Fruit fly (Drosophila melanogaster) whole organism, embryonic: ENCODE data around the gene DppIII.
A peak's percentile ranks its signal among the peaks of the same experiment; 100 is the strongest.

Source experiments
- BEAF-32 ChIP-seq: fragments of 200-800 bp; sonication (Bioruptor generic); optimal IDR thresholded peaks from 3 replicates; lab custom pipeline; 2017; ENCODE audit warnings: missing biosample characterization, missing genetic modification characterization, mild to moderate bottlenecking, moderate library complexity, missing genetic modification reagents
- CG10209 ChIP-seq: fragments of 200-800 bp; sonication (Bioruptor generic); optimal IDR thresholded peaks from 3 replicates; lab custom pipeline; 2017; ENCODE audit warnings: missing biosample characterization, mild to moderate bottlenecking, missing genetic modification characterization, missing genetic modification reagents
- CG11560 ChIP-seq: fragments of 200-800 bp; sonication (Bioruptor generic); IDR thresholded peaks from 3 replicates; pipeline ENCODE4 v1.3.6; 2022; ENCODE audit warnings: missing biosample characterization, missing genetic modification characterization
- CG12391 ChIP-seq: fragments of 200-800 bp; sonication (Bioruptor generic); optimal IDR thresholded peaks from 3 replicates; lab custom pipeline; 2018; ENCODE audit warnings: missing biosample characterization, mild to moderate bottlenecking, missing genetic modification characterization, moderate library complexity
- CG13775 ChIP-seq: fragments of 200-800 bp; sonication (Bioruptor generic); optimal IDR thresholded peaks from 3 replicates; lab custom pipeline; 2017; ENCODE audit warnings: missing biosample characterization, mild to moderate bottlenecking, missing genetic modification characterization
- CG16813 ChIP-seq: fragments of 200-800 bp; sonication (Bioruptor generic); IDR thresholded peaks from 3 replicates; pipeline ENCODE4 v1.3.6; 2022; ENCODE audit warnings: missing biosample characterization, missing genetic modification characterization; ENCODE audit not compliant: partially characterized antibody
- CG17802 ChIP-seq: fragments of 200-800 bp; sonication (Bioruptor generic); optimal IDR thresholded peaks from 2 replicates; lab custom pipeline; 2018; ENCODE audit warnings: missing biosample characterization, mild to moderate bottlenecking, missing genetic modification characterization, moderate library complexity
- CG1792 ChIP-seq: fragments of 200-800 bp; sonication (Bioruptor generic); optimal IDR thresholded peaks from 2 replicates; lab custom pipeline; 2016; ENCODE audit warnings: missing biosample characterization, missing genetic modification characterization
- CG1832 ChIP-seq: fragments of 200-800 bp; sonication (Bioruptor generic); optimal IDR thresholded peaks from 2 replicates; lab custom pipeline; 2017; ENCODE audit warnings: missing biosample characterization, mild to moderate bottlenecking, missing genetic modification characterization, inconsistent platforms
- CG2712 ChIP-seq: fragments of 200-800 bp; optimal IDR thresholded peaks from 3 replicates; lab custom pipeline; 2019; ENCODE audit warnings: missing biosample characterization, mild to moderate bottlenecking, missing genetic modification characterization, moderate library complexity
- CG30403 ChIP-seq: fragments of 200-800 bp; sonication (Bioruptor generic); optimal IDR thresholded peaks from 3 replicates; lab custom pipeline; 2016; ENCODE audit warnings: missing biosample characterization, missing genetic modification characterization
- CG32532 ChIP-seq: fragments of 200-800 bp; sonication (Bioruptor generic); IDR thresholded peaks from 2 replicates; pipeline ENCODE4 v1.3.6; 2022; ENCODE audit warnings: missing biosample characterization, missing genetic modification characterization
- CG3847 ChIP-seq: fragments of 200-800 bp; sonication (Bioruptor generic); IDR thresholded peaks from 2 replicates; pipeline ENCODE4 v1.3.6; 2022; ENCODE audit warnings: missing biosample characterization, missing genetic modification characterization
- CG3995 ChIP-seq: fragments of 200-800 bp; sonication (Bioruptor generic); optimal IDR thresholded peaks from 3 replicates; lab custom pipeline; 2016; ENCODE audit warnings: missing biosample characterization, missing genetic modification characterization
- CG5180 ChIP-seq: fragments of 200-800 bp; sonication (Bioruptor generic); optimal IDR thresholded peaks from 3 replicates; lab custom pipeline; 2017; ENCODE audit warnings: missing biosample characterization, missing genetic modification characterization, mild to moderate bottlenecking, moderate library complexity, missing genetic modification reagents
- CG6854 ChIP-seq: fragments of 200-800 bp; sonication (Bioruptor generic); optimal IDR thresholded peaks from 3 replicates; lab custom pipeline; 2017; ENCODE audit warnings: missing biosample characterization, mild to moderate bottlenecking, missing genetic modification characterization
- CG9215 ChIP-seq: fragments of 200-800 bp; sonication (Bioruptor generic); IDR thresholded peaks from 2 replicates; pipeline ENCODE4 v1.3.6; 2022; ENCODE audit warnings: missing biosample characterization, missing genetic modification characterization
- D19B ChIP-seq: fragments of 200-800 bp; sonication (Bioruptor generic); optimal IDR thresholded peaks from 2 replicates; lab custom pipeline; 2017; ENCODE audit warnings: missing biosample characterization, mild to moderate bottlenecking, missing genetic modification characterization
- Doc2 ChIP-seq: fragments of 200-800 bp; sonication (Bioruptor generic); IDR thresholded peaks from 2 replicates; pipeline ENCODE4 v1.3.6; 2022; ENCODE audit warnings: missing biosample characterization, missing genetic modification characterization
- Doc3 ChIP-seq: fragments of 200-800 bp; sonication (Bioruptor generic); IDR thresholded peaks from 3 replicates; pipeline ENCODE4 v1.3.6; 2022; ENCODE audit warnings: missing biosample characterization, missing genetic modification characterization; ENCODE audit not compliant: partially characterized antibody
- Dref ChIP-seq: fragments of 200-800 bp; sonication (Bioruptor generic); IDR thresholded peaks from 2 replicates; pipeline ENCODE4 v1.3.6; 2022; ENCODE audit warnings: missing biosample characterization, missing genetic modification characterization
- Elba2 ChIP-seq: fragments of 200-800 bp; sonication (Bioruptor generic); optimal IDR thresholded peaks from 3 replicates; lab custom pipeline; 2016; ENCODE audit warnings: missing biosample characterization, missing genetic modification characterization
- Ets97D ChIP-seq: fragments of 200-800 bp; sonication (Bioruptor generic); optimal IDR thresholded peaks from 3 replicates; lab custom pipeline; 2016; ENCODE audit warnings: missing biosample characterization, missing genetic modification characterization
- GATAe ChIP-seq: fragments of 200-800 bp; sonication (Bioruptor generic); conservative IDR thresholded peaks from 2 replicates; pipeline ENCODE4 v1.3.6; 2022; ENCODE audit warnings: missing biosample characterization, missing genetic modification characterization
- MTF-1 ChIP-seq: fragments of 200-800 bp; sonication (Bioruptor generic); optimal IDR thresholded peaks from 2 replicates; lab custom pipeline; 2018; ENCODE audit warnings: missing biosample characterization, mild to moderate bottlenecking, missing genetic modification characterization, borderline replicate concordance
- NC2α ChIP-seq: fragments of 200-800 bp; sonication (Bioruptor generic); optimal IDR thresholded peaks from 2 replicates; lab custom pipeline; 2016; ENCODE audit warnings: missing biosample characterization, missing genetic modification characterization
- Nf-YC ChIP-seq: fragments of 200-800 bp; optimal IDR thresholded peaks from 3 replicates; lab custom pipeline; 2019; ENCODE audit warnings: missing biosample characterization, mild to moderate bottlenecking, missing genetic modification characterization, moderate library complexity
- Pdp1 ChIP-seq, 2 experiments: fragments of 200-800 bp; sonication (Bioruptor generic); optimal IDR thresholded peaks; 3 replicates each; lab custom pipeline; 2016; ENCODE audit warnings: missing biosample characterization in 2 of 2, missing genetic modification characterization in 2 of 2, mild to moderate bottlenecking in 1 of 2, moderate library complexity in 1 of 2
- Scr ChIP-seq: fragments of 200-800 bp; sonication (Bioruptor generic); IDR thresholded peaks from 2 replicates; pipeline ENCODE4 v1.3.6; 2022; ENCODE audit warnings: missing biosample characterization, missing genetic modification characterization; ENCODE audit not compliant: partially characterized antibody
- Side ChIP-seq: fragments of 200-800 bp; sonication (Bioruptor generic); optimal IDR thresholded peaks from 2 replicates; lab custom pipeline; 2016; ENCODE audit warnings: missing biosample characterization, missing genetic modification characterization
- Trl ChIP-seq, 3 experiments: fragments of >200 bp in 2 of 3; fragments of 200-800 bp in 1 of 3; sonication (Bioruptor generic) in 1 of 3; optimal IDR thresholded peaks; 2 replicates in 1 of 3; 3 replicates in 2 of 3; lab custom pipeline; 2016 to 2017; ENCODE audit warnings: missing biosample characterization in 1 of 3, missing genetic modification characterization in 1 of 3
- Vsx1 ChIP-seq: fragments of 200-800 bp; sonication (Bioruptor generic); optimal IDR thresholded peaks from 2 replicates; lab custom pipeline; 2017; ENCODE audit warnings: missing biosample characterization, mild to moderate bottlenecking, missing genetic modification characterization, missing genetic modification reagents
- bab2 ChIP-seq: fragments of 200-800 bp; sonication (Bioruptor generic); optimal IDR thresholded peaks from 2 replicates; lab custom pipeline; 2016; ENCODE audit warnings: missing biosample characterization, missing genetic modification characterization
- bsh ChIP-seq, 2 experiments: fragments of 200-800 bp; sonication (Bioruptor generic); optimal IDR thresholded peaks; 2 replicates each; lab custom pipeline; 2017 to 2018; ENCODE audit warnings: mild to moderate bottlenecking in 2 of 2, missing biosample characterization in 2 of 2, missing genetic modification characterization in 2 of 2, moderate library complexity in 1 of 2
- caup ChIP-seq: fragments of 200-800 bp; sonication (Bioruptor generic); optimal IDR thresholded peaks from 3 replicates; lab custom pipeline; 2017; ENCODE audit warnings: missing biosample characterization, mild to moderate bottlenecking, missing genetic modification characterization, moderate library complexity; ENCODE audit not compliant: severe bottlenecking
- chinmo ChIP-seq: fragments of 200-800 bp; sonication (Bioruptor generic); IDR thresholded peaks from 4 replicates; pipeline ENCODE4 v1.3.6; 2022; ENCODE audit warnings: missing biosample characterization, missing genetic modification characterization; ENCODE audit not compliant: partially characterized antibody
- emc ChIP-seq: fragments of 200-800 bp; sonication (Bioruptor generic); optimal IDR thresholded peaks from 2 replicates; lab custom pipeline; 2016; ENCODE audit warnings: missing biosample characterization, missing genetic modification characterization
- gem ChIP-seq: fragments of 200-800 bp; sonication (Bioruptor generic); optimal IDR thresholded peaks from 2 replicates; lab custom pipeline; 2019; ENCODE audit warnings: missing biosample characterization, mild to moderate bottlenecking, missing genetic modification characterization, moderate library complexity
- h ChIP-seq: fragments of >200 bp; optimal IDR thresholded peaks from 2 replicates; lab custom pipeline; 2017
- her ChIP-seq: fragments of 200-800 bp; sonication (Bioruptor generic); optimal IDR thresholded peaks from 2 replicates; lab custom pipeline; 2016; ENCODE audit warnings: missing biosample characterization, missing genetic modification characterization
- hkb ChIP-seq, 2 experiments: fragments of 200-800 bp in 1 of 2; fragments of >200 bp in 1 of 2; sonication (Bioruptor generic) in 1 of 2; IDR thresholded peaks in 1 of 2; optimal IDR thresholded peaks in 1 of 2; 2 replicates each; pipeline versions ENCODE4 v1.3.6 to Lab custom; 2017 to 2022; ENCODE audit warnings: missing biosample characterization in 1 of 2, missing genetic modification characterization in 1 of 2
- jing ChIP-seq: fragments of 200-800 bp; sonication (Bioruptor generic); optimal IDR thresholded peaks from 2 replicates; lab custom pipeline; 2018; ENCODE audit warnings: missing biosample characterization, mild to moderate bottlenecking, missing genetic modification characterization
- lilli ChIP-seq: fragments of 200-800 bp; sonication (Bioruptor generic); optimal IDR thresholded peaks from 3 replicates; lab custom pipeline; 2016; ENCODE audit warnings: missing biosample characterization, missing genetic modification characterization
- mam ChIP-seq: fragments of 200-800 bp; sonication (Bioruptor generic); optimal IDR thresholded peaks from 3 replicates; lab custom pipeline; 2016; ENCODE audit warnings: missing biosample characterization, missing genetic modification characterization
- repo ChIP-seq: fragments of 200-800 bp; sonication (Bioruptor generic); optimal IDR thresholded peaks from 2 replicates; lab custom pipeline; 2016; ENCODE audit warnings: missing biosample characterization, missing genetic modification characterization
- ro ChIP-seq: fragments of 200-800 bp; sonication (Bioruptor generic); IDR thresholded peaks from 2 replicates; pipeline ENCODE4 v1.3.6; 2022; ENCODE audit warnings: missing biosample characterization, missing genetic modification characterization
- row ChIP-seq: fragments of 200-800 bp; sonication (Bioruptor generic); IDR thresholded peaks from 3 replicates; pipeline ENCODE4 v1.3.6; 2022; ENCODE audit warnings: missing biosample characterization, missing genetic modification characterization
- salm ChIP-seq: fragments of 200-800 bp; sonication (Bioruptor generic); optimal IDR thresholded peaks from 2 replicates; lab custom pipeline; 2018; ENCODE audit warnings: missing biosample characterization, mild to moderate bottlenecking, missing genetic modification characterization
- tap ChIP-seq: fragments of 200-800 bp; optimal IDR thresholded peaks from 3 replicates; lab custom pipeline; 2019; ENCODE audit warnings: missing biosample characterization, mild to moderate bottlenecking, missing genetic modification characterization, moderate library complexity

DppIII gene

DNA sequence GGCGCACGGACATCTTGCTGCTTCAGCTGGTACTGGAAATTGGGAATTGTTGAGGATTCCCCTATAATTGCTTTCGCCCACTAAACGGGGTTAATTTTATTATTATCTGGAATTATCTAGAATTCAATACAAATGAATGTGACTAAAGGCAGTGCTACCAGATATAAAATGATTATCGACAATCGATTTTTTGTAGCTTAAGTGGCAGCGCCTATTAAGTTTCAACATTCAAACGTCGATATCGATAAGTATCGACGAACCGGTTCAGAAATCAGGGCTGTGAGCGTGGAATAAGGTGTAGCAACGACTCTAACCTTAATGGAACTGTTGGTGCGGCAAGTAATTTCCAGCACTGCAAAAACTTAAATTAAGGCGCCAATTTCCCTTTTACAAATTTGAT is 39.1 kb upstream of the DppIII start, which contains the start of gene Sgt1 (continued):
- TF ChIP-seq CG32532 (GFP tag; lab: Robert Waterston, UW) (0 out of 2 replicates have a peak, but pooled peaks have one; percentile 4), Trl (optimal IDR thresholded peaks at IDR 0.05; lab: Kevin White, UChicago) (no peak), Trl (GFP tag; optimal IDR thresholded peaks at IDR 0.05; lab: Kevin White, UChicago) (peak; percentile 63), CG16813 (peak; percentile 81), CG3995 (GFP tag; lab: Kevin White, UChicago) (peak; percentile 43), lilli (GFP tag; lab: Kevin White, UChicago) (peak; percentile 72), CG5180 (GFP tag; lab: Kevin White, UChicago) (no peak), CG30403 (GFP tag; lab: Kevin White, UChicago) (peak; percentile 56), CG1832 (GFP tag; lab: Kevin White, UChicago) (no peak), Ets97D (GFP tag; lab: Kevin White, UChicago) (peak; percentile 87), mam (GFP tag; lab: Kevin White, UChicago) (peak; percentile 73), CG6854 (GFP tag; lab: Kevin White, UChicago) (no peak), Pdp1 (GFP tag; optimal IDR thresholded peaks at IDR 0.05; lab: Kevin White, UChicago) (peak in 1 of 2 experiments; percentile 37), CG10209 (GFP tag; lab: Kevin White, UChicago) (no peak), CG3847 (GFP tag; lab: Robert Waterston, UW) (peak; percentile 80), gem (tag; lab: Kevin White, UChicago) (no peak), CG1792 (GFP tag; lab: Kevin White, UChicago) (peak; percentile 57), Vsx1 (GFP tag; lab: Kevin White, UChicago) (no peak), Doc3 (GFP tag; lab: Robert Waterston, UW) (peak; percentile 68; the same call in 2 of the 3 replicates), D19B (GFP tag; lab: Kevin White, UChicago) (no peak), Doc2 (GFP tag; lab: Robert Waterston, UW) (no peak), CG12391 (tag; lab: Kevin White, UChicago) (peak; percentile 46), CG2712 (peak; percentile 56), caup (GFP tag; lab: Kevin White, UChicago) (peak; percentile 16), BEAF-32 (GFP tag; lab: Kevin White, UChicago) (peak; percentile 78), bsh (GFP tag; optimal IDR thresholded peaks at IDR 0.05; lab: Kevin White, UChicago) (peak in 1 of 2 experiments; percentile 12), emc (GFP tag; lab: Kevin White, UChicago) (no peak), tap (tag; lab: Kevin White, UChicago) (no peak), Scr (GFP tag; lab: Robert Waterston, UW) (peak; percentile 75), GATAe (GFP tag; lab: Robert Waterston, UW) (no peak), bab2 (GFP tag; lab: Kevin White, UChicago) (peak; percentile 41), ro (no peak), NC2α (GFP tag; lab: Kevin White, UChicago) (no peak), repo (GFP tag; lab: Kevin White, UChicago) (peak; percentile 40), her (peak; percentile 62), salm (tag; lab: Kevin White, UChicago) (no peak), MTF-1 (no peak), CG11560 (tag; lab: Robert Waterston, UW) (peak; percentile 60; the same call in 2 of the 3 replicates), row (GFP tag; lab: Robert Waterston, UW) (peak; percentile 41; the same call in 2 of the 3 replicates), jing (GFP tag; lab: Kevin White, UChicago) (no peak), Elba2 (GFP tag; lab: Kevin White, UChicago) (no peak), CG9215 (GFP tag; lab: Robert Waterston, UW) (no peak), CG13775 (GFP tag; lab: Kevin White, UChicago) (no peak), hkb (optimal IDR thresholded peaks at IDR 0.05; lab: Kevin White, UChicago) (no peak), hkb (GFP tag; IDR thresholded peaks at IDR 0.05; lab: Robert Waterston, UW) (no peak), chinmo (GFP tag; lab: Robert Waterston, UW) (no peak), CG17802 (no peak), h (lab: Kevin White, UChicago) (no peak), Dref (GFP tag; lab: Robert Waterston, UW) (peak; percentile 99), Nf-YC (tag; lab: Kevin White, UChicago) (peak; percentile 35), Side (GFP tag; lab: Kevin White, UChicago) (peak; percentile 26)
